Worm (Caenorhabditis elegans) whole organism, young adult: Measurements from ENCODE around the gene T24C4.3.

Experiments used
- B0336.3 ChIP-seq: fragments of 200-800 bp; sonication (Bioruptor generic); IDR thresholded peaks from 2 replicates; pipeline ENCODE4 v1.3.6; 2022; ENCODE audit warnings: missing genetic modification characterization, missing compliant biosample characterization
- C17E4.6 ChIP-seq: fragments of 200-800 bp; sonication (Bioruptor generic); IDR thresholded peaks from 2 replicates; pipeline ENCODE4 v1.3.6; 2022; ENCODE audit warnings: missing genetic modification reagents, missing genetic modification characterization, missing compliant biosample characterization
- F10E7.11 ChIP-seq: sonication (generic microtip); optimal IDR thresholded peaks from 2 replicates; lab custom pipeline; 2017; ENCODE audit warnings: mild to moderate bottlenecking, missing genetic modification characterization, moderate library complexity, missing compliant biosample characterization
- F37B4.10 ChIP-seq: fragments of 200-800 bp; sonication (Bioruptor generic); IDR thresholded peaks from 2 replicates; pipeline ENCODE4 v1.3.6; 2022; ENCODE audit warnings: missing genetic modification characterization, missing compliant biosample characterization
- F39B2.1 ChIP-seq: fragments of 200-800 bp; sonication (Bioruptor generic); IDR thresholded peaks from 2 replicates; pipeline ENCODE4 v1.3.6; 2022; ENCODE audit warnings: missing genetic modification reagents, missing genetic modification characterization, missing compliant biosample characterization
- F52B5.7 ChIP-seq: sonication (generic microtip); optimal IDR thresholded peaks from 2 replicates; lab custom pipeline; 2016; ENCODE audit warnings: mild to moderate bottlenecking, missing genetic modification characterization, missing compliant biosample characterization
- F55B11.4 ChIP-seq: sonication (generic microtip); optimal IDR thresholded peaks from 2 replicates; lab custom pipeline; 2016; ENCODE audit warnings: missing compliant biosample characterization, missing genetic modification characterization, borderline replicate concordance; ENCODE audit not compliant: insufficient read depth
- K12H6.12 ChIP-seq: fragments of 200-800 bp; sonication (Bioruptor generic); optimal IDR thresholded peaks from 2 replicates; lab custom pipeline; 2018; ENCODE audit warnings: mild to moderate bottlenecking, missing genetic modification characterization, missing compliant biosample characterization
- T07F8.4 ChIP-seq: sonication (generic microtip); optimal IDR thresholded peaks from 2 replicates; lab custom pipeline; 2016; ENCODE audit warnings: mild to moderate bottlenecking, missing genetic modification characterization, moderate library complexity, missing compliant biosample characterization
- T26A5.8 ChIP-seq: sonication (generic microtip); optimal IDR thresholded peaks from 2 replicates; lab custom pipeline; 2016; ENCODE audit warnings: missing genetic modification characterization, missing compliant biosample characterization
- Y53F4B.3 ChIP-seq: fragments of 200-800 bp; sonication (Bioruptor generic); IDR thresholded peaks from 2 replicates; pipeline ENCODE4 v1.3.6; 2022; ENCODE audit warnings: missing genetic modification reagents, missing genetic modification characterization, missing compliant biosample characterization
- Y79H2A.3 ChIP-seq: fragments of 200-800 bp; sonication (Bioruptor generic); conservative IDR thresholded peaks from 2 replicates; pipeline ENCODE4 v1.3.6; 2022; ENCODE audit warnings: missing genetic modification reagents, missing genetic modification characterization, missing compliant biosample characterization
- aptf-2 ChIP-seq: fragments of 200-800 bp; sonication (Bioruptor generic); conservative IDR thresholded peaks from 2 replicates; pipeline ENCODE4 v1.3.6; 2022; ENCODE audit warnings: missing genetic modification reagents, missing genetic modification characterization, missing compliant biosample characterization
- attf-5 ChIP-seq: fragments of 200-800 bp; sonication (Bioruptor generic); optimal IDR thresholded peaks from 2 replicates; lab custom pipeline; 2018; ENCODE audit warnings: mild to moderate bottlenecking, missing genetic modification characterization, missing compliant biosample characterization
- attf-6 ChIP-seq: fragments of 200-800 bp; sonication (Bioruptor generic); IDR thresholded peaks from 2 replicates; pipeline ENCODE4 v1.3.6; 2022; ENCODE audit warnings: missing genetic modification reagents, missing genetic modification characterization, missing compliant biosample characterization
- ccch-3 ChIP-seq: fragments of 200-800 bp; sonication (Bioruptor generic); optimal IDR thresholded peaks from 2 replicates; lab custom pipeline; 2018; ENCODE audit warnings: mild to moderate bottlenecking, missing genetic modification characterization, missing compliant biosample characterization
- ceh-100 ChIP-seq: fragments of 200-800 bp; sonication (Bioruptor generic); IDR thresholded peaks from 2 replicates; pipeline ENCODE4 v1.3.6; 2022; ENCODE audit warnings: missing genetic modification reagents, missing genetic modification characterization, missing compliant biosample characterization
- ceh-79 ChIP-seq: sonication (generic microtip); optimal IDR thresholded peaks from 2 replicates; lab custom pipeline; 2017; ENCODE audit warnings: mild to moderate bottlenecking, missing genetic modification characterization, missing compliant biosample characterization
- chd-7 ChIP-seq: sonication (generic microtip); optimal IDR thresholded peaks from 2 replicates; lab custom pipeline; 2016; ENCODE audit warnings: mild to moderate bottlenecking, missing genetic modification characterization, moderate library complexity, missing compliant biosample characterization
- dpl-1 ChIP-seq: fragments of 150-350 bp; optimal IDR thresholded peaks from 2 replicates; lab custom pipeline; 2014; ENCODE audit warnings: missing biosample characterization, missing genetic modification reagents, missing genetic modification characterization
- egl-18 ChIP-seq: fragments of 200-800 bp; sonication (Bioruptor generic); IDR thresholded peaks from 2 replicates; pipeline ENCODE4 v1.3.6; 2022; ENCODE audit warnings: missing genetic modification reagents, missing genetic modification characterization, missing compliant biosample characterization
- egl-44 ChIP-seq: fragments of 200-800 bp; sonication (Bioruptor generic); IDR thresholded peaks from 2 replicates; pipeline ENCODE4 v1.3.6; 2022; ENCODE audit warnings: missing genetic modification reagents, missing genetic modification characterization, missing compliant biosample characterization
- ekl-4 ChIP-seq: fragments of 200-800 bp; sonication (Bioruptor generic); IDR thresholded peaks from 2 replicates; pipeline ENCODE4 v1.3.6; 2022; ENCODE audit warnings: missing genetic modification reagents, missing genetic modification characterization, missing compliant biosample characterization
- ets-4 ChIP-seq: fragments of 200-800 bp; sonication (Bioruptor generic); optimal IDR thresholded peaks from 2 replicates; lab custom pipeline; 2018; ENCODE audit warnings: mild to moderate bottlenecking, missing genetic modification characterization, missing compliant biosample characterization
- hlh-26 ChIP-seq: fragments of 200-800 bp; sonication (Bioruptor generic); conservative IDR thresholded peaks from 2 replicates; pipeline ENCODE4 v1.3.6; 2022; ENCODE audit warnings: missing genetic modification reagents, missing genetic modification characterization, missing compliant biosample characterization
- let-526 ChIP-seq: fragments of 200-800 bp; sonication (Bioruptor generic); IDR thresholded peaks from 2 replicates; pipeline ENCODE4 v1.3.6; 2022; ENCODE audit warnings: missing genetic modification reagents, missing genetic modification characterization, missing compliant biosample characterization
- let-607 ChIP-seq, 2 experiments: fragments of 200-800 bp in 1 of 2; sonication (Bioruptor generic) in 1 of 2; sonication (generic microtip) in 1 of 2; optimal IDR thresholded peaks; 2 replicates each; lab custom pipeline; 2016 to 2018; ENCODE audit warnings: mild to moderate bottlenecking in 2 of 2, missing compliant biosample characterization in 2 of 2, missing genetic modification characterization in 2 of 2, moderate library complexity in 2 of 2, missing genotype in 1 of 2
- lir-1 ChIP-seq: fragments of 200-800 bp; sonication (Bioruptor generic); conservative IDR thresholded peaks from 2 replicates; pipeline ENCODE4 v1.3.6; 2022; ENCODE audit warnings: missing genetic modification reagents, missing genetic modification characterization, missing compliant biosample characterization
- lsy-27 ChIP-seq: sonication (generic microtip); optimal IDR thresholded peaks from 2 replicates; lab custom pipeline; 2017; ENCODE audit warnings: missing genetic modification characterization, mild to moderate bottlenecking, missing compliant biosample characterization, antibody characterized with exemption, missing genotype, borderline replicate concordance; ENCODE audit not compliant: insufficient read depth
- madf-6 ChIP-seq: fragments of 200-800 bp; sonication (Bioruptor generic); IDR thresholded peaks from 2 replicates; pipeline ENCODE4 v1.3.6; 2022; ENCODE audit warnings: missing genetic modification reagents, missing genetic modification characterization, missing compliant biosample characterization
- mcd-1 ChIP-seq: fragments of 200-800 bp; sonication (Bioruptor generic); IDR thresholded peaks from 2 replicates; pipeline ENCODE4 v1.3.6; 2022; ENCODE audit warnings: missing genetic modification reagents, missing genetic modification characterization, missing compliant biosample characterization
- mes-4 ChIP-seq: sonication (generic microtip); optimal IDR thresholded peaks from 2 replicates; lab custom pipeline; 2016; ENCODE audit warnings: missing genotype, missing genetic modification characterization, missing compliant biosample characterization
- nfya-1 ChIP-seq: sonication (generic microtip); optimal IDR thresholded peaks from 2 replicates; lab custom pipeline; 2017; ENCODE audit warnings: antibody characterized with exemption, missing compliant biosample characterization, missing genetic modification characterization, borderline replicate concordance; ENCODE audit not compliant: insufficient read depth
- nhr-120 ChIP-seq: fragments of 200-800 bp; sonication (Bioruptor generic); IDR thresholded peaks from 2 replicates; pipeline ENCODE4 v1.3.6; 2022; ENCODE audit warnings: missing genetic modification characterization, missing compliant biosample characterization
- nhr-179 ChIP-seq: sonication (generic microtip); optimal IDR thresholded peaks from 2 replicates; lab custom pipeline; 2016; ENCODE audit warnings: mild to moderate bottlenecking, missing genetic modification characterization, missing compliant biosample characterization
- pha-4 ChIP-seq: fragments of 150-350 bp; sonication (generic microtip); optimal IDR thresholded peaks from 2 replicates; lab custom pipeline; 2014; ENCODE audit warnings: missing biosample characterization, missing genetic modification reagents, missing genetic modification characterization
- sdz-38 ChIP-seq: sonication (generic microtip); optimal IDR thresholded peaks from 2 replicates; lab custom pipeline; 2016; ENCODE audit warnings: missing genotype, missing genetic modification characterization, missing compliant biosample characterization
- sea-2 ChIP-seq: fragments of 200-800 bp; sonication (Bioruptor generic); IDR thresholded peaks from 2 replicates; pipeline ENCODE4 v1.3.6; 2022; ENCODE audit warnings: missing genetic modification characterization, missing compliant biosample characterization
- somi-1 ChIP-seq: fragments of 200-800 bp; sonication (Bioruptor generic); optimal IDR thresholded peaks from 2 replicates; lab custom pipeline; 2018; ENCODE audit warnings: mild to moderate bottlenecking, missing genetic modification characterization, missing compliant biosample characterization
- sptf-2 ChIP-seq: fragments of 200-800 bp; sonication (Bioruptor generic); optimal IDR thresholded peaks from 2 replicates; lab custom pipeline; 2018; ENCODE audit warnings: mild to moderate bottlenecking, missing genetic modification characterization, missing compliant biosample characterization
- ztf-18 ChIP-seq: sonication (generic microtip); optimal IDR thresholded peaks from 2 replicates; lab custom pipeline; 2016; ENCODE audit warnings: missing genotype, mild to moderate bottlenecking, missing genetic modification characterization, missing compliant biosample characterization
- ztf-25 ChIP-seq: fragments of 200-800 bp; sonication (Bioruptor generic); IDR thresholded peaks from 2 replicates; pipeline ENCODE4 v1.3.6; 2022; ENCODE audit warnings: missing genetic modification reagents, missing genetic modification characterization, missing compliant biosample characterization
- ztf-3 ChIP-seq: fragments of 200-800 bp; sonication (Bioruptor generic); optimal IDR thresholded peaks from 2 replicates; lab custom pipeline; 2018; ENCODE audit warnings: mild to moderate bottlenecking, missing genetic modification characterization, missing compliant biosample characterization

The T24C4.3 gene

DNA sequence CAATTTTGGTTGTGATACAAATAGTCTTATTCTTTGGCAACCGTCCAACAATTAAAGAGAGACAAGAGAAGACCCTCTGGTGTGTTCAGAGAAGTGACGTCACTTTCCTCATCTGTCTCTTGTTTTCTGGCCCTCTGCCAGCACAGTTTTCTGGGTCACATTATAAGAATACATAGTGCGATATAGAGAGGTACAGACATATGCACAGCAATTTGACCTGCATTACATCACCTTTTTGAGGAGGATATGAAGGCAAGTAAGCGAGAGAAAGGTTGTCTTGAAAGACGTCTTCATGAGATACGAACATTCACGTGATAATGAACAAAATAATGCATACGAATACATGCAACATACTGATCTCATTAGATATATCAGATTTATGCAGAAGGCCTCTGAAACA, 1.7 kb downstream of the T24C4.3 start:
- TF ChIP-seq ekl-4 (GFP tag; lab: Robert Waterston, UW) (no peak), F10E7.11 (tag; lab: Kevin White, UChicago) (no peak), ccch-3 (GFP tag; lab: Kevin White, UChicago) (no peak), nhr-120 (GFP tag; lab: Robert Waterston, UW) (no peak), F52B5.7 (tag; lab: Kevin White, UChicago) (no peak)

DNA sequence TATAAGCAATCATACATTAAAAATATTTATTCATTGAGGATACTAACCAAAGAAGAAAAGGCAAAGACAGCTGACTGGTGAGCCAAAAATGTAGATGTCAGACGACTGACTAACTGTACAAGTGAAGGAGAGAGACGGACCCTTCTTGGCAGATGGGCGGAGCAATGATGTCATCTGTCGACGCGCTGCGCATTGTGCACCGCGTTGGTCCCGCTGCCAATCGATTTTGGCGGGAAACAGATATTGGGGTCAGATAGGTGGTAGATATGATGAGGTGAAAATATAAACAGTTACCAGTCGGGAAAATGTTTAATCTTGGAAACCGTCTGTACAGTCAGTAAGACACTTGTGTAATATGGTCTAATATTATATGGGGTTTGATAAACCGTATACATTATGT, 2.4 kb downstream of the T24C4.3 start, which contains the start of gene T24C4.2:
Gene T24C4.2, minus strand, starts transcription at position 101 of the 400 bp plus-strand sequence.
- TF ChIP-seq T07F8.4: no peak
- TF ChIP-seq somi-1 (GFP tag; lab: Kevin White, UChicago): no peak
- no peak for TF ChIP-seq pha-4 (tag; lab: Kevin White, UChicago)
- no peak for TF ChIP-seq attf-6 (GFP tag; lab: Robert Waterston, UW)
- no peak for TF ChIP-seq chd-7 (tag; lab: Kevin White, UChicago)
- no peak for TF ChIP-seq ceh-79
- TF ChIP-seq ztf-3 (GFP tag; lab: Kevin White, UChicago): no peak
- no peak for TF ChIP-seq ztf-25 (GFP tag; lab: Robert Waterston, UW)
- TF ChIP-seq sptf-2 (GFP tag; lab: Kevin White, UChicago): no peak
- no peak for TF ChIP-seq ceh-100 (GFP tag; lab: Robert Waterston, UW)
- TF ChIP-seq K12H6.12: no peak
- no peak for TF ChIP-seq nhr-120 (GFP tag; lab: Robert Waterston, UW)
- no peak for TF ChIP-seq Y53F4B.3 (GFP tag; lab: Robert Waterston, UW)

DNA sequence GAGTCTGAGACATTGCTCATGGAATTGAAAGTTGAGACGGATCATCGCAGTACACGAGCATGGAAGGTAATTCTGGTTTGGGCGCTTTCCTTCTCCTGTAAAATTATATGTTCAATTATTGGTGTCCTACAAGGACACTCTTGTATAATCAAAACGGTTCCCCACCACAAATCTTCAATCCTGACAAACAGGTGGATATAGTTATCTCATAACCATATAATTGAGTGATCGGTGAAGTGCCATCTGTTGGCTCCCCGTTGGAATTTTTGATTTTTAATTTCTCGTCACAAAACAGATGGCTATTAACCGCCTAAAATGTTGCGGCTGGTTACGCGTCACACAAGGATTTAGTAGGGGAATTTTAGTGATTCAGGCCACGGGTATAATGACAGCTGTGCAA, 3.4 kb downstream of the T24C4.3 start:
- TF ChIP-seq T26A5.8 (tag; lab: Kevin White, UChicago): no peak
- TF ChIP-seq nfya-1 (tag; lab: Kevin White, UChicago): no peak
- no peak for TF ChIP-seq F39B2.1 (GFP tag; lab: Robert Waterston, UW)
- TF ChIP-seq B0336.3 (GFP tag; lab: Robert Waterston, UW): no peak
- no peak for TF ChIP-seq C17E4.6 (GFP tag; lab: Robert Waterston, UW)
- TF ChIP-seq pha-4 (tag; lab: Kevin White, UChicago): no peak
- TF ChIP-seq madf-6 (GFP tag; lab: Robert Waterston, UW): no peak
- no peak for TF ChIP-seq egl-18 (GFP tag; lab: Robert Waterston, UW)
- TF ChIP-seq let-526: no peak
- TF ChIP-seq lsy-27: no peak

DNA sequence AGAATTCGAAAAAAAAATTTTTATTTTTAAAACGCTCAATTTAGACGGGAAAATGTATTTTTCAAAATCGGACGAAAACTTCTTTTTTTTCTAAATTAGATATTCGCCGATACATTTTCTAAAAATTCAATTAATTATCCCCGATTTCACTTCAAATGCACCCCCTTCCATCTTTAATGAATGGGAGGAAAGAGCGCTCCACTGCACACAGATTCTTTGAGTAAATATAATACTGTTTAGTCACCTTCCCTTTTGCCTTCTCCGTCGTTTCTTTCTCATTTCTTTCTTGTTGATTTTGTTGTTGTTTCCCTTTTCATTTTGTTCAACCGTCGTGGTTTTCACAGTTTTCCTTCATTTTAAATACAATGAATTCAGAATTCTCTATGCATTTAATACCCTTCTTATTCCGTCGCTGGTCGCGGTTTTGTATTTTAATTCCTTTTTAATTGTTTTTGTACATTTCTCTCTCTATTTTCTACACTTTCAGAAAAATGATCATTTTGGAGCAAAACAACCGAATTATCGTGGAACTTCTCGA, 10.4 kb downstream of the T24C4.3 start, which contains the start of gene arx-4:
Gene arx-4, plus strand, starts transcription at position 488 of the 538 bp plus-strand sequence.
- TF ChIP-seq ets-4 (no peak), attf-5 (peak; percentile 15), mcd-1 (GFP tag; lab: Robert Waterston, UW) (0 out of 2 replicates have a peak, but pooled peaks have one; percentile 25)

DNA sequence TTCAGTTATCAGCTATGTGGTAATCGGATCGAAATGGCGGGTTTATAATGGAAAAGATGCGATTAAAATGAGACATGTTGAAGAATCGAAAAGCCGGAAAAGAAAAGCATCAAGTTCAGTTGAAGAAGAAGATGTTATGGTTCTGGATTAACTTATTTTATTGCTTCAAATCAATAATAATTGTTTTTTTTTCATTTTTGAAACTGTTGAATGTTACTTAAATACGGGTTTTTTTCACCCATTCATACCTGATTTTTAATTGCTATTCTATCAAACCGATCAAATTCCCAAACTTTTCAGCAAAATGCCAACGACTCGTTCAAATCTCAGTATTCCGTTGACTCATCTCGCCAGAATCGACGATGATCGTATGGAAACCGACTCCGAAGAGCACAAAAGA, 12.4 kb downstream of the T24C4.3 start, which contains the start of gene exos-4.2:
Gene exos-4.2, plus strand, starts transcription at position 301 of the 400 bp plus-strand sequence.
- TF ChIP-seq nhr-179 (tag; lab: Kevin White, UChicago) (no peak), egl-44 (no peak), mes-4 (no peak), Y79H2A.3 (no peak), F55B11.4 (tag; lab: Kevin White, UChicago) (no peak), ets-4 (no peak), hlh-26 (GFP tag; lab: Robert Waterston, UW) (no peak), aptf-2 (GFP tag; lab: Robert Waterston, UW) (no peak), dpl-1 (GFP tag; lab: Kevin White, UChicago) (no peak), sdz-38 (tag; lab: Kevin White, UChicago) (no peak), ceh-100 (GFP tag; lab: Robert Waterston, UW) (no peak), F37B4.10 (no peak), somi-1 (GFP tag; lab: Kevin White, UChicago) (no peak), let-607 (tag; optimal IDR thresholded peaks at IDR 0.05; lab: Kevin White, UChicago) (no peak), sea-2 (GFP tag; lab: Robert Waterston, UW) (no peak), lir-1 (no peak), ztf-18 (tag; lab: Kevin White, UChicago) (no peak)
